Worm (Caenorhabditis elegans) whole organism, young adult: ENCODE results near the gene ifbp-1.

Experiments
- B0035.1 ChIP-seq: sonication (generic microtip); optimal IDR thresholded peaks from 2 replicates; lab custom pipeline; 2016; ENCODE audit warnings: missing genetic modification characterization, mild to moderate bottlenecking, missing compliant biosample characterization, missing genotype, missing genetic modification reagents
- ama-1 ChIP-seq, 3 experiments: fragments of 150-350 bp in 1 of 3; sonication (generic microtip) in 2 of 3; optimal IDR thresholded peaks; 2 replicates each; lab custom pipeline; 2014 to 2018; ENCODE audit warnings: missing biosample characterization in 2 of 3, missing genetic modification characterization in 2 of 3, missing genetic modification reagents in 2 of 3
- let-607 ChIP-seq, 2 experiments: fragments of 200-800 bp in 1 of 2; sonication (Bioruptor generic) in 1 of 2; sonication (generic microtip) in 1 of 2; optimal IDR thresholded peaks; 2 replicates each; lab custom pipeline; 2016 to 2018; ENCODE audit warnings: mild to moderate bottlenecking in 2 of 2, missing compliant biosample characterization in 2 of 2, missing genetic modification characterization in 2 of 2, moderate library complexity in 2 of 2, missing genotype in 1 of 2
- nfya-1 ChIP-seq: sonication (generic microtip); optimal IDR thresholded peaks from 2 replicates; lab custom pipeline; 2017; ENCODE audit warnings: antibody characterized with exemption, missing compliant biosample characterization, missing genetic modification characterization, borderline replicate concordance; ENCODE audit not compliant: insufficient read depth
- nhr-80 ChIP-seq: sonication (generic microtip); optimal IDR thresholded peaks from 2 replicates; lab custom pipeline; 2016; ENCODE audit warnings: missing genetic modification characterization, missing compliant biosample characterization
- rec-8 ChIP-seq, 2 experiments: sonication (generic microtip); optimal IDR thresholded peaks; 2 replicates each; lab custom pipeline; 2016; ENCODE audit warnings: mild to moderate bottlenecking in 2 of 2, missing genetic modification characterization in 2 of 2, missing genetic modification reagents in 2 of 2, missing genotype in 2 of 2, missing biosample characterization in 1 of 2, missing compliant biosample characterization in 1 of 2, moderate library complexity in 1 of 2
- somi-1 ChIP-seq: fragments of 200-800 bp; sonication (Bioruptor generic); optimal IDR thresholded peaks from 2 replicates; lab custom pipeline; 2018; ENCODE audit warnings: mild to moderate bottlenecking, missing genetic modification characterization, missing compliant biosample characterization
- unc-62 ChIP-seq: fragments of 150-350 bp; optimal IDR thresholded peaks from 2 replicates; lab custom pipeline; 2014; ENCODE audit warnings: missing biosample characterization, missing genetic modification reagents, missing genetic modification characterization
- ztf-28 ChIP-seq: fragments of 200-800 bp; sonication (Bioruptor generic); IDR thresholded peaks from 2 replicates; pipeline ENCODE4 v1.3.6; 2022; ENCODE audit warnings: missing genetic modification reagents, missing genetic modification characterization, missing compliant biosample characterization

DNA sequence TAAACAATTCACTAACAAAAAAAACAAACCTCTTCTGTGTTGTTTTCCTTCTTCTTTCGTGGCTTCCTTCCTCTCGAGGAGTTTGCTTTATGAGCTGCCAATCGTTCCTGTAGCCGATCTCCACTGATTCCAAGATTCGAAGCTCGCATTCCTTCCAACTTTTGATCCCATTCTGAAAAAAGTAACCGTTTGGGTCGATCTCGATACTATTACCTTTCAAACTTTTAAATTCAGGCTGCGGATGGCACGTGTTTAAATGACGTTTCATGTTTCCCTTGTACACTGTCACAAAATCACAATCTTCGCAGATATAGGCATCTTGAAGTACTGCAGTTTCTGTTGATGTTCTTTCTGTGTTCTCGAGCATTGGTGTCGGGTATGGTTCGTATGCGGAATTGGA is 7.4 kb upstream of the ifbp-1 start:
- no peak for TF ChIP-seq nhr-80 (tag; lab: Kevin White, UChicago)
- TF ChIP-seq nfya-1 = no peak
- no peak for TF ChIP-seq unc-62 (GFP tag; lab: Kevin White, UChicago)
- no peak for TF ChIP-seq somi-1 (GFP tag; lab: Kevin White, UChicago)
- TF ChIP-seq B0035.1 (tag; lab: Kevin White, UChicago) = no peak
- no peak for TF ChIP-seq let-607 (tag; optimal IDR thresholded peaks at IDR 0.05; lab: Kevin White, UChicago)
- no peak for TF ChIP-seq ztf-28 (GFP tag; lab: Robert Waterston, UW)
- no peak for TF ChIP-seq rec-8 (tag; optimal IDR thresholded peaks at IDR 0.05; lab: Kevin White, UChicago)
- TF ChIP-seq ama-1 (optimal IDR thresholded peaks at IDR 0.05; lab: Kevin White, UChicago) = no peak
- TF ChIP-seq ama-1 (GFP tag; optimal IDR thresholded peaks at IDR 0.05; lab: Kevin White, UChicago) = no peak
